Worm (Caenorhabditis elegans) whole organism, L3 larva: ENCODE measurements around the gene rga-4.

Experiments
- ZK546.5 ChIP-seq: sonication (generic microtip); optimal IDR thresholded peaks from 2 replicates; lab custom pipeline; 2017; ENCODE audit warnings: missing biosample characterization, missing genetic modification characterization
- aly-2 ChIP-seq: fragments of 150-350 bp; optimal IDR thresholded peaks from 2 replicates; lab custom pipeline; 2014; ENCODE audit warnings: missing biosample characterization, missing genetic modification characterization
- eor-1 ChIP-seq, 2 experiments: fragments of 150-350 bp; optimal IDR thresholded peaks; 2 replicates each; lab custom pipeline; 2014 to 2018; ENCODE audit warnings: missing biosample characterization in 2 of 2, missing genetic modification characterization in 2 of 2
- lin-15B ChIP-seq: fragments of 150-350 bp; optimal IDR thresholded peaks from 2 replicates; lab custom pipeline; 2014; ENCODE audit warnings: missing biosample characterization, missing genetic modification characterization
- nhr-23 ChIP-seq: fragments of 150-350 bp; optimal IDR thresholded peaks from 2 replicates; lab custom pipeline; 2014; ENCODE audit warnings: missing biosample characterization, missing genetic modification reagents, missing genetic modification characterization
- nhr-237 ChIP-seq: fragments of 150-350 bp; optimal IDR thresholded peaks from 2 replicates; lab custom pipeline; 2014; ENCODE audit warnings: missing biosample characterization, missing genetic modification characterization
- sea-2 ChIP-seq: fragments of 150-350 bp; sonication (generic microtip); optimal IDR thresholded peaks from 4 replicates; lab custom pipeline; 2014; ENCODE audit warnings: missing biosample characterization, missing genetic modification reagents, missing genetic modification characterization
- snpc-4 ChIP-seq: fragments of 150-350 bp; optimal IDR thresholded peaks from 2 replicates; lab custom pipeline; 2014; ENCODE audit warnings: missing biosample characterization, missing genetic modification characterization
- zag-1 ChIP-seq: fragments of 150-350 bp; optimal IDR thresholded peaks from 2 replicates; lab custom pipeline; 2014; ENCODE audit warnings: missing biosample characterization, missing genetic modification characterization

DNA sequence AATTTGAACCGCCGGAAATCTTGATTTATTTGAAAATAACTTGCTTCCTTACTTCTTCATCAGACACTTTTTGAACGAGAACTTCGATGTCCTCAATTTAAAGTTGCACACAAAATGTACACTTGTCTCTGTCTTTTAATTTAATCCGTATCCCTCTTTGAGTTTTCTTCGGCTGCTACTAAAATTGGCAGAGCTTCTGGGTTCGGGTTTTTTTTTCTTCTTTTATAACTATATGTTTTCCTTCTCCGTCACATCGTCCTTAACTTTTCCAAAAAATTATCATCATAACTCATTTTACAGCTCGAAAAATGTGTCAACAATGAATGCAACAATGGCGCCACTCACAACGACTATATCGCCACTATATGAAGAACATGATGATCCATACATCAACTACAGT, 31.2 kb downstream of the rga-4 start, which contains the start of gene glb-33:
- no peak for TF ChIP-seq nhr-23 (tag; lab: Kevin White, UChicago)
- TF ChIP-seq aly-2 = no peak
- no peak for TF ChIP-seq ZK546.5 (tag; lab: Kevin White, UChicago)
- no peak for TF ChIP-seq snpc-4
- no peak for TF ChIP-seq zag-1
- no peak for TF ChIP-seq nhr-237 (tag; lab: Kevin White, UChicago)
- no peak for TF ChIP-seq eor-1 (tag; optimal IDR thresholded peaks at IDR 0.05; lab: Kevin White, UChicago)
- TF ChIP-seq lin-15B (tag; lab: Kevin White, UChicago) = no peak
- TF ChIP-seq sea-2 (GFP tag; lab: Kevin White, UChicago) = no peak
